Fruit fly (Drosophila melanogaster): ENCODE data around the gene Polr1C.

DNA sequence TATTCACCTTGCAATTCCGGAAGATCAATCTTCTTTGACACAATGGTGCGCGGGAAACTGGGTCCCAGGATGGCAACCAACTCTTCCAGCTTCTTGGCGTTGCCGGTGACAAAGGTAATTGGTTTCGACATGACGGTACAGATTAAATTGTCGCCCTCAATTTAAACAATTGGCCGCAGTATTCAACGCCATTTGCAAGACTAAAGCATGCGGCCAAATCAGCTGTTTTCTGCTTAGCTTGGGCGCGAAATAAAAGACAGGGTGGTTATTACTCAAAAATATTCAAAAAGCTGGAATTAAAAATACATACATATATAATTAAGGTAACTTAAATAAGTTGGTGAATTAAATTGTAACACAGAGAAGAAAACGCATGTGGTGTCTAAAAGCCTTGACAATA is 10.3 kb downstream of the Polr1C start, which contains the start of gene CG8891:
- TF ChIP-seq CG31627 (GFP tag; optimal IDR thresholded peaks at IDR 0.05) = no peak
- TF ChIP-seq Smox (GFP tag; optimal IDR thresholded peaks at IDR 0.05) = no peak
- TF ChIP-seq CG8119 (GFP tag; IDR thresholded peaks at IDR 0.05) = no peak
- TF ChIP-seq pdm3 (GFP tag; optimal IDR thresholded peaks at IDR 0.05) = no peak
- TF ChIP-seq Sox15 (GFP tag; optimal IDR thresholded peaks at IDR 0.05) = no peak
- TF ChIP-seq CG1621 (tag; optimal IDR thresholded peaks at IDR 0.05) = no peak
- TF ChIP-seq Hr4 (GFP tag; optimal IDR thresholded peaks at IDR 0.05) = no peak
- no peak for TF ChIP-seq achi (GFP tag; optimal IDR thresholded peaks at IDR 0.05)
- TF ChIP-seq Hr39 (GFP tag; optimal IDR thresholded peaks at IDR 0.05) = no peak
- TF ChIP-seq CG11294 (GFP tag; IDR thresholded peaks at IDR 0.05) = no peak
- no peak for TF ChIP-seq esn (GFP tag; optimal IDR thresholded peaks at IDR 0.05)
